Fruit fly (Drosophila melanogaster): ENCODE data around the gene CG14321.

CG14321 gene

dm6 chr3R:17714773-17715344 lies 18.5 kb upstream of the CG14321 start (continued):
- no peak for TF ChIP-seq Scr (GFP tag; IDR thresholded peaks at IDR 0.05; ENCODE audit: partially characterized antibody)
- TF ChIP-seq Xbp1 (GFP tag; optimal IDR thresholded peaks at IDR 0.05), result no peak
- no peak for TF ChIP-seq CG6791 (GFP tag; IDR thresholded peaks at IDR 0.05; ENCODE audit: partially characterized antibody)
- no peak for TF ChIP-seq CG18262 (tag; optimal IDR thresholded peaks at IDR 0.05)
- TF ChIP-seq CG8388 (GFP tag; optimal IDR thresholded peaks at IDR 0.05), result no peak
- TF ChIP-seq insv (GFP tag; optimal IDR thresholded peaks at IDR 0.05), result no peak
- TF ChIP-seq CHES-1-like (GFP tag; optimal IDR thresholded peaks at IDR 0.05), result no peak
- no peak for TF ChIP-seq da (GFP tag; optimal IDR thresholded peaks at IDR 0.05)
- no peak for TF ChIP-seq CG2116 (GFP tag; optimal IDR thresholded peaks at IDR 0.05)
- TF ChIP-seq Antp (GFP tag; optimal IDR thresholded peaks at IDR 0.05), result no peak
- no peak for TF ChIP-seq CG8924 (tag; optimal IDR thresholded peaks at IDR 0.05)
- TF ChIP-seq CG4707 (GFP tag; optimal IDR thresholded peaks at IDR 0.05), result no peak
- TF ChIP-seq slp2 (GFP tag; optimal IDR thresholded peaks at IDR 0.05), result no peak
- peak; percentile 43; the same call in 1 of the 3 replicates for TF ChIP-seq z (GFP tag; IDR thresholded peaks at IDR 0.05)
- peak; percentile 11 for TF ChIP-seq CG18599 (GFP tag; optimal IDR thresholded peaks at IDR 0.05)
- TF ChIP-seq CkIIα-i1 (GFP tag; IDR thresholded peaks at IDR 0.05), result no peak
- TF ChIP-seq CG12155 (GFP tag; optimal IDR thresholded peaks at IDR 0.05), result no peak
- peak; percentile 98 for TF ChIP-seq cwo (GFP tag; optimal IDR thresholded peaks at IDR 0.05)
- no peak for TF ChIP-seq Rfx (GFP tag; IDR thresholded peaks at IDR 0.05)
- TF ChIP-seq CG17568 (GFP tag; optimal IDR thresholded peaks at IDR 0.05), result no peak
- TF ChIP-seq phol (tag; optimal IDR thresholded peaks at IDR 0.05), result no peak
- 0 out of 2 replicates have a peak, but pooled peaks have one; percentile 28 for TF ChIP-seq al (GFP tag; IDR thresholded peaks at IDR 0.05)
- TF ChIP-seq CG34224 (GFP tag; IDR thresholded peaks at IDR 0.05; ENCODE audit: partially characterized antibody), result no peak
- TF ChIP-seq hth (optimal IDR thresholded peaks at IDR 0.05), result no peak
- TF ChIP-seq CG7357 (GFP tag; IDR thresholded peaks at IDR 0.05), result no peak
- TF ChIP-seq Side (GFP tag; optimal IDR thresholded peaks at IDR 0.05), result no peak
- peak in 1 of 3 experiments; percentile 12 for TF ChIP-seq Stat92E (GFP tag; optimal IDR thresholded peaks at IDR 0.05)
- TF ChIP-seq MESR4 (GFP tag; optimal IDR thresholded peaks at IDR 0.05), result no peak
- no peak for TF ChIP-seq CG10959 (GFP tag; IDR thresholded peaks at IDR 0.05)
- no peak for TF ChIP-seq Pdp1 (GFP tag; optimal IDR thresholded peaks at IDR 0.05)
- TF ChIP-seq CG12659 (GFP tag; optimal IDR thresholded peaks at IDR 0.05), result no peak
- no peak for TF ChIP-seq exex (tag; optimal IDR thresholded peaks at IDR 0.05)
- no peak for TF ChIP-seq CG9727 (GFP tag; optimal IDR thresholded peaks at IDR 0.05)
- TF ChIP-seq cad (GFP tag; optimal IDR thresholded peaks at IDR 0.05), result no peak
- TF ChIP-seq Fer3 (tag; optimal IDR thresholded peaks at IDR 0.05), result no peak
- TF ChIP-seq Dll (GFP tag; IDR thresholded peaks at IDR 0.05; ENCODE audit: partially characterized antibody), result no peak
- no peak for TF ChIP-seq gcm2 (GFP tag; optimal IDR thresholded peaks at IDR 0.05)
- TF ChIP-seq ATbp (GFP tag; optimal IDR thresholded peaks at IDR 0.05), result no peak
- no peak for TF ChIP-seq Awh (GFP tag; IDR thresholded peaks at IDR 0.05)
- no peak for TF ChIP-seq lmd (GFP tag; IDR thresholded peaks at IDR 0.05)
- no peak for TF ChIP-seq NFAT (GFP tag; IDR thresholded peaks at IDR 0.05)
- TF ChIP-seq CG10147 (GFP tag; optimal IDR thresholded peaks at IDR 0.05), result no peak
- TF ChIP-seq sna (GFP tag; IDR thresholded peaks at IDR 0.05; ENCODE audit: partially characterized antibody), result no peak
- TF ChIP-seq org-1 (GFP tag; optimal IDR thresholded peaks at IDR 0.05), result no peak
- no peak for TF ChIP-seq pita (GFP tag; optimal IDR thresholded peaks at IDR 0.05)
- TF ChIP-seq CG18011 (GFP tag; optimal IDR thresholded peaks at IDR 0.05), result no peak
- TF ChIP-seq Atf6 (GFP tag; IDR thresholded peaks at IDR 0.05), result no peak
- no peak for TF ChIP-seq pzg (GFP tag; optimal IDR thresholded peaks at IDR 0.05)
- no peak for TF ChIP-seq CG31441 (GFP tag; IDR thresholded peaks at IDR 0.05)
- TF ChIP-seq Ravus (GFP tag; IDR thresholded peaks at IDR 0.05), result no peak
